Worm (Caenorhabditis elegans) whole organism, late embryonic: ENCODE data around the gene Y37D8A.6.
A peak's percentile ranks its signal among the peaks of the same experiment; 100 is the strongest.

Experiments used
- K02D7.2 ChIP-seq: sonication (generic microtip); optimal IDR thresholded peaks from 2 replicates; lab custom pipeline; 2017; ENCODE audit warnings: mild to moderate bottlenecking, missing genetic modification characterization, missing compliant biosample characterization
- K09A11.1 ChIP-seq: sonication (generic microtip); optimal IDR thresholded peaks from 2 replicates; lab custom pipeline; 2017; ENCODE audit warnings: antibody characterized with exemption, mild to moderate bottlenecking, missing genetic modification characterization, missing compliant biosample characterization; ENCODE audit not compliant: insufficient read depth
- T23F11.4 ChIP-seq: fragments of 200-800 bp; sonication (Bioruptor generic); optimal IDR thresholded peaks from 2 replicates; lab custom pipeline; 2018; ENCODE audit warnings: mild to moderate bottlenecking, missing genetic modification characterization, missing compliant biosample characterization
- Y22D7AL.16 ChIP-seq: sonication (generic microtip); optimal IDR thresholded peaks from 2 replicates; lab custom pipeline; 2016; ENCODE audit warnings: missing genetic modification characterization, missing compliant biosample characterization
- ahr-1 ChIP-seq: sonication (generic microtip); optimal IDR thresholded peaks from 2 replicates; lab custom pipeline; 2016; ENCODE audit warnings: missing genetic modification characterization, missing compliant biosample characterization
- ceh-18 ChIP-seq: sonication (generic microtip); optimal IDR thresholded peaks from 2 replicates; lab custom pipeline; 2016; ENCODE audit warnings: missing genetic modification characterization, missing compliant biosample characterization
- ceh-19 ChIP-seq: fragments of 200-800 bp; sonication (Bioruptor generic); optimal IDR thresholded peaks from 2 replicates; lab custom pipeline; 2018; ENCODE audit warnings: mild to moderate bottlenecking, missing genetic modification characterization, missing compliant biosample characterization
- ceh-22 ChIP-seq: sonication (generic microtip); optimal IDR thresholded peaks from 2 replicates; lab custom pipeline; 2017; ENCODE audit warnings: missing biosample characterization, missing genetic modification characterization
- ceh-31 ChIP-seq: sonication (generic microtip); optimal IDR thresholded peaks from 2 replicates; lab custom pipeline; 2016; ENCODE audit warnings: missing genetic modification characterization, missing compliant biosample characterization
- ceh-45 ChIP-seq: fragments of 200-800 bp; sonication (Bioruptor generic); IDR thresholded peaks from 2 replicates; pipeline ENCODE4 v1.3.6; 2022; ENCODE audit warnings: missing genetic modification reagents, missing genetic modification characterization, missing compliant biosample characterization
- ceh-6 ChIP-seq: fragments of 200-800 bp; sonication (Bioruptor generic); optimal IDR thresholded peaks from 2 replicates; lab custom pipeline; 2018; ENCODE audit warnings: mild to moderate bottlenecking, missing genetic modification characterization, missing compliant biosample characterization
- ceh-9 ChIP-seq: sonication (generic microtip); optimal IDR thresholded peaks from 2 replicates; lab custom pipeline; 2016; ENCODE audit warnings: mild to moderate bottlenecking, missing genetic modification characterization, inconsistent platforms, missing compliant biosample characterization
- dmd-4 ChIP-seq: sonication (generic microtip); optimal IDR thresholded peaks from 2 replicates; lab custom pipeline; 2016; ENCODE audit warnings: borderline replicate concordance, missing genetic modification characterization, missing compliant biosample characterization
- elt-2 ChIP-seq: sonication (generic microtip); optimal IDR thresholded peaks from 2 replicates; lab custom pipeline; 2016; ENCODE audit warnings: missing genetic modification reagents, missing genetic modification characterization, missing compliant biosample characterization
- fax-1 ChIP-seq: sonication (generic microtip); optimal IDR thresholded peaks from 2 replicates; lab custom pipeline; 2016; ENCODE audit warnings: missing genotype, missing genetic modification characterization, missing compliant biosample characterization
- fkh-10 ChIP-seq: fragments of 150-350 bp; optimal IDR thresholded peaks from 2 replicates; lab custom pipeline; 2014; ENCODE audit warnings: missing biosample characterization, missing genetic modification reagents, missing genetic modification characterization
- fkh-6 ChIP-seq: sonication (generic microtip); optimal IDR thresholded peaks from 2 replicates; lab custom pipeline; 2016; ENCODE audit warnings: missing genetic modification characterization, missing compliant biosample characterization
- hlh-15 ChIP-seq: sonication (generic microtip); optimal IDR thresholded peaks from 2 replicates; lab custom pipeline; 2016; ENCODE audit warnings: missing genetic modification characterization, missing compliant biosample characterization
- hlh-30 ChIP-seq: sonication (generic microtip); optimal IDR thresholded peaks from 2 replicates; lab custom pipeline; 2017; ENCODE audit warnings: antibody characterized with exemption, missing genetic modification characterization, missing compliant biosample characterization; ENCODE audit not compliant: insufficient read depth
- lin-11 ChIP-seq: fragments of 200-800 bp; sonication (Bioruptor generic); optimal IDR thresholded peaks from 2 replicates; lab custom pipeline; 2018; ENCODE audit warnings: mild to moderate bottlenecking, missing genetic modification characterization, missing compliant biosample characterization
- madf-2 ChIP-seq: sonication (generic microtip); optimal IDR thresholded peaks from 2 replicates; lab custom pipeline; 2017; ENCODE audit warnings: missing genetic modification characterization, missing compliant biosample characterization
- mec-3 ChIP-seq: sonication (generic microtip); optimal IDR thresholded peaks from 2 replicates; lab custom pipeline; 2016; ENCODE audit warnings: borderline replicate concordance, missing genetic modification characterization, missing compliant biosample characterization
- nfya-1 ChIP-seq: sonication (generic microtip); optimal IDR thresholded peaks from 2 replicates; lab custom pipeline; 2017; ENCODE audit warnings: missing genetic modification characterization, mild to moderate bottlenecking, missing compliant biosample characterization, antibody characterized with exemption, moderate library complexity
- nhr-232 ChIP-seq: sonication (generic microtip); optimal IDR thresholded peaks from 2 replicates; lab custom pipeline; 2016; ENCODE audit warnings: missing genetic modification characterization, missing compliant biosample characterization
- npax-4 ChIP-seq: sonication (generic microtip); optimal IDR thresholded peaks from 2 replicates; lab custom pipeline; 2016; ENCODE audit warnings: missing genetic modification characterization, missing compliant biosample characterization
- odd-2 ChIP-seq: sonication (generic microtip); optimal IDR thresholded peaks from 2 replicates; lab custom pipeline; 2017; ENCODE audit warnings: antibody characterized with exemption, mild to moderate bottlenecking, missing genetic modification characterization, missing compliant biosample characterization
- pat-9 ChIP-seq: fragments of 200-800 bp; sonication (Bioruptor generic); optimal IDR thresholded peaks from 2 replicates; lab custom pipeline; 2018; ENCODE audit warnings: mild to moderate bottlenecking, missing genetic modification characterization, moderate library complexity, missing compliant biosample characterization
- pax-1 ChIP-seq: fragments of 150-350 bp; optimal IDR thresholded peaks from 2 replicates; lab custom pipeline; 2014; ENCODE audit warnings: missing biosample characterization, missing genetic modification characterization
- pha-4 ChIP-seq: fragments of 150-350 bp; optimal IDR thresholded peaks from 2 replicates; lab custom pipeline; 2018; ENCODE audit warnings: missing biosample characterization, missing genetic modification reagents, missing genetic modification characterization
- pqm-1 ChIP-seq: sonication (generic microtip); optimal IDR thresholded peaks from 2 replicates; lab custom pipeline; 2016; ENCODE audit warnings: missing genetic modification characterization, missing compliant biosample characterization
- pros-1 ChIP-seq: fragments of 150-350 bp; optimal IDR thresholded peaks from 2 replicates; lab custom pipeline; 2014; ENCODE audit warnings: missing biosample characterization, missing genetic modification reagents, missing genetic modification characterization
- ref-2 ChIP-seq: sonication (generic microtip); optimal IDR thresholded peaks from 2 replicates; lab custom pipeline; 2016; ENCODE audit warnings: missing genetic modification characterization, missing compliant biosample characterization
- sox-4 ChIP-seq: sonication (generic microtip); optimal IDR thresholded peaks from 2 replicates; lab custom pipeline; 2017; ENCODE audit warnings: mild to moderate bottlenecking, missing genetic modification characterization, inconsistent platforms, missing compliant biosample characterization
- tbx-2 ChIP-seq: sonication (generic microtip); optimal IDR thresholded peaks from 2 replicates; lab custom pipeline; 2016; ENCODE audit warnings: missing genetic modification characterization, missing compliant biosample characterization
- tbx-7 ChIP-seq: sonication (generic microtip); optimal IDR thresholded peaks from 2 replicates; lab custom pipeline; 2016; ENCODE audit warnings: missing genotype, missing genetic modification characterization, missing compliant biosample characterization
- ttx-3 ChIP-seq: sonication (generic microtip); optimal IDR thresholded peaks from 2 replicates; lab custom pipeline; 2016; ENCODE audit warnings: missing genetic modification reagents, missing genetic modification characterization, missing compliant biosample characterization
- unc-3 ChIP-seq, 2 experiments: fragments of 200-800 bp in 1 of 2; sonication (Bioruptor generic) in 1 of 2; sonication (generic microtip) in 1 of 2; conservative IDR thresholded peaks in 1 of 2; optimal IDR thresholded peaks in 1 of 2; 2 replicates each; pipeline versions ENCODE4 v1.3.6 to Lab custom; 2016 to 2022; ENCODE audit warnings: missing compliant biosample characterization in 2 of 2, missing genetic modification characterization in 2 of 2, missing genetic modification reagents in 1 of 2
- unc-42 ChIP-seq: sonication (generic microtip); optimal IDR thresholded peaks from 2 replicates; lab custom pipeline; 2016; ENCODE audit warnings: missing genotype, missing genetic modification characterization, missing compliant biosample characterization
- unc-55 ChIP-seq: sonication (generic microtip); optimal IDR thresholded peaks from 2 replicates; lab custom pipeline; 2017; ENCODE audit warnings: missing biosample characterization, missing genetic modification reagents, missing genetic modification characterization
- unc-86 ChIP-seq: sonication (generic microtip); optimal IDR thresholded peaks from 2 replicates; lab custom pipeline; 2016; ENCODE audit warnings: missing genetic modification characterization, missing compliant biosample characterization
- zip-5 ChIP-seq: sonication (generic microtip); optimal IDR thresholded peaks from 2 replicates; lab custom pipeline; 2016; ENCODE audit warnings: missing genetic modification characterization, missing compliant biosample characterization

Gene Y37D8A.6

ce11 chrIII:12917852-12918251, 47.8 kb upstream of the Y37D8A.6 start:
- TF ChIP-seq sox-4 (tag; lab: Kevin White, UChicago), result no peak
- TF ChIP-seq ref-2 (tag; lab: Kevin White, UChicago), result no peak
- TF ChIP-seq dmd-4 (tag; lab: Kevin White, UChicago), result no peak
- no peak for TF ChIP-seq pros-1 (tag; lab: Kevin White, UChicago)
- TF ChIP-seq tbx-2 (tag; lab: Kevin White, UChicago), result no peak
- no peak for TF ChIP-seq ttx-3 (tag; lab: Kevin White, UChicago)
- no peak for TF ChIP-seq unc-86 (tag; lab: Kevin White, UChicago)
- TF ChIP-seq npax-4 (tag; lab: Kevin White, UChicago), result no peak
- no peak for TF ChIP-seq elt-2 (tag; lab: Kevin White, UChicago)
- no peak for TF ChIP-seq fkh-10
- no peak for TF ChIP-seq odd-2 (tag; lab: Kevin White, UChicago)
- TF ChIP-seq ceh-45 (GFP tag; lab: Robert Waterston, UW), result no peak
- TF ChIP-seq tbx-7 (tag; lab: Kevin White, UChicago), result no peak

- TF ChIP-seq ceh-31 (tag; lab: Kevin White, UChicago) (no peak), fkh-6 (tag; lab: Kevin White, UChicago) (no peak), ref-2 (tag; lab: Kevin White, UChicago) (no peak), unc-42 (peak; percentile 63), ceh-9 (tag; lab: Kevin White, UChicago) (no peak), unc-86 (tag; lab: Kevin White, UChicago) (no peak), nfya-1 (tag; lab: Kevin White, UChicago) (no peak), zip-5 (no peak)
- TF ChIP-seq, all 69 proteins: peak for 1
Observed at ce11 chrIII:12916459-12916858, 46.4 kb upstream of the Y37D8A.6 start.

- TF ChIP-seq nfya-1 (tag; lab: Kevin White, UChicago) (no peak), ahr-1 (no peak), ceh-18 (tag; lab: Kevin White, UChicago) (no peak), mec-3 (tag; lab: Kevin White, UChicago) (no peak), madf-2 (tag; lab: Kevin White, UChicago) (no peak), hlh-15 (tag; lab: Kevin White, UChicago) (no peak), K02D7.2 (tag; lab: Kevin White, UChicago) (no peak), tbx-2 (tag; lab: Kevin White, UChicago) (no peak), Y22D7AL.16 (tag; lab: Kevin White, UChicago) (no peak), ttx-3 (tag; lab: Kevin White, UChicago) (no peak), pat-9 (tag; lab: Kevin White, UChicago) (no peak), odd-2 (tag; lab: Kevin White, UChicago) (no peak), ceh-22 (tag; lab: Kevin White, UChicago) (no peak), pha-4 (no peak), pros-1 (tag; lab: Kevin White, UChicago) (no peak), ceh-6 (no peak)
Observed at ce11 chrIII:12910365-12910764, 40.3 kb upstream of the Y37D8A.6 start, which contains the start of gene flp-14. TSS of gene flp-14 (plus strand) at chrIII:12910510.

- no peak for TF ChIP-seq K09A11.1 (tag; lab: Kevin White, UChicago)
- no peak for TF ChIP-seq tbx-7 (tag; lab: Kevin White, UChicago)
- no peak for TF ChIP-seq ceh-19 (GFP tag; lab: Kevin White, UChicago)
- TF ChIP-seq fax-1, result no peak
- no peak for TF ChIP-seq npax-4 (tag; lab: Kevin White, UChicago)
- TF ChIP-seq pax-1 (tag; lab: Kevin White, UChicago), result no peak
- no peak for TF ChIP-seq pros-1 (tag; lab: Kevin White, UChicago)
- TF ChIP-seq T23F11.4 (GFP tag; lab: Kevin White, UChicago), result no peak
- no peak for TF ChIP-seq unc-86 (tag; lab: Kevin White, UChicago)
- no peak for TF ChIP-seq madf-2 (tag; lab: Kevin White, UChicago)
- no peak for TF ChIP-seq pqm-1 (tag; lab: Kevin White, UChicago)
- no peak for TF ChIP-seq unc-55 (GFP tag; lab: Kevin White, UChicago)
- no peak for TF ChIP-seq hlh-30
- TF ChIP-seq unc-3 (GFP tag; conservative IDR thresholded peaks at IDR 0.05; lab: Robert Waterston, UW), result no peak
- no peak for TF ChIP-seq unc-3 (tag; optimal IDR thresholded peaks at IDR 0.05; lab: Kevin White, UChicago)
- no peak for TF ChIP-seq lin-11 (tag; lab: Kevin White, UChicago)
- TF ChIP-seq ceh-45 (GFP tag; lab: Robert Waterston, UW), result no peak
- TF ChIP-seq K02D7.2 (tag; lab: Kevin White, UChicago), result no peak
- no peak for TF ChIP-seq zip-5
- no peak for TF ChIP-seq nhr-232 (tag; lab: Kevin White, UChicago)
- no peak for TF ChIP-seq pha-4
- TF ChIP-seq, all 69 proteins: peak for 0
Observed at ce11 chrIII:12907218-12907617, 37.1 kb upstream of the Y37D8A.6 start.
